Worm (Caenorhabditis elegans) whole organism, early embryonic: ENCODE data around the gene ubc-26.

ENCODE experiments used
- B0310.2 ChIP-seq: sonication (generic microtip); optimal IDR thresholded peaks from 2 replicates; lab custom pipeline; 2016; ENCODE audit warnings: mild to moderate bottlenecking, missing genetic modification characterization, missing compliant biosample characterization
- F13C5.2 ChIP-seq: sonication (generic microtip); optimal IDR thresholded peaks from 2 replicates; lab custom pipeline; 2017; ENCODE audit warnings: mild to moderate bottlenecking, missing genetic modification characterization, inconsistent platforms, missing compliant biosample characterization
- ama-1 ChIP-seq: fragments of 150-350 bp; optimal IDR thresholded peaks from 2 replicates; lab custom pipeline; 2014
- ceh-13 ChIP-seq: fragments of 200-800 bp; sonication (Bioruptor generic); optimal IDR thresholded peaks from 2 replicates; lab custom pipeline; 2018; ENCODE audit warnings: mild to moderate bottlenecking, missing genetic modification characterization, missing compliant biosample characterization
- ceh-36 ChIP-seq: sonication (generic microtip); optimal IDR thresholded peaks from 2 replicates; lab custom pipeline; 2016; ENCODE audit warnings: missing genetic modification characterization, inconsistent platforms, missing compliant biosample characterization
- flt-1 ChIP-seq: fragments of 200-800 bp; sonication (Bioruptor generic); IDR thresholded peaks from 2 replicates; pipeline ENCODE4 v1.3.6; 2022; ENCODE audit warnings: missing genetic modification characterization, missing compliant biosample characterization
- hmbx-1 ChIP-seq: sonication (generic microtip); optimal IDR thresholded peaks from 2 replicates; lab custom pipeline; 2016; ENCODE audit warnings: mild to moderate bottlenecking, missing genetic modification characterization, missing compliant biosample characterization
- hmg-4 ChIP-seq: fragments of 200-800 bp; sonication (Bioruptor generic); optimal IDR thresholded peaks from 2 replicates; lab custom pipeline; 2018; ENCODE audit warnings: mild to moderate bottlenecking, missing genetic modification characterization, missing compliant biosample characterization
- hnd-1 ChIP-seq: sonication (generic microtip); optimal IDR thresholded peaks from 2 replicates; lab custom pipeline; 2016; ENCODE audit warnings: missing genetic modification characterization, missing compliant biosample characterization
- pes-1 ChIP-seq: fragments of 200-800 bp; sonication (Bioruptor generic); IDR thresholded peaks from 2 replicates; pipeline ENCODE4 v1.3.6; 2022; ENCODE audit warnings: missing genetic modification reagents, missing genetic modification characterization, missing compliant biosample characterization
- scrt-1 ChIP-seq: fragments of 200-800 bp; sonication (Bioruptor generic); IDR thresholded peaks from 2 replicates; pipeline ENCODE4 v1.3.6; 2022; ENCODE audit warnings: missing genetic modification characterization, missing compliant biosample characterization
- sea-1 ChIP-seq: fragments of 200-800 bp; sonication (Bioruptor generic); conservative IDR thresholded peaks from 2 replicates; pipeline ENCODE4 v1.3.6; 2022; ENCODE audit warnings: missing genetic modification characterization, missing compliant biosample characterization
- tbx-11 ChIP-seq: fragments of 200-800 bp; sonication (Bioruptor generic); IDR thresholded peaks from 2 replicates; pipeline ENCODE4 v1.3.6; 2022; ENCODE audit warnings: missing genetic modification characterization, missing compliant biosample characterization

ce11 chrII:2901158-2901557, 1.0 kb upstream of the ubc-26 start:
- TF ChIP-seq hnd-1: no peak
- TF ChIP-seq ama-1: no peak
- no peak for TF ChIP-seq pes-1 (GFP tag; lab: Robert Waterston, UW)
- no peak for TF ChIP-seq tbx-11 (GFP tag; lab: Robert Waterston, UW)
- TF ChIP-seq hmg-4: no peak
- TF ChIP-seq ceh-13 (GFP tag; lab: Kevin White, UChicago): no peak
- no peak for TF ChIP-seq flt-1
- no peak for TF ChIP-seq sea-1
- no peak for TF ChIP-seq F13C5.2
- TF ChIP-seq scrt-1 (GFP tag; lab: Robert Waterston, UW): no peak
- TF ChIP-seq B0310.2: no peak
- no peak for TF ChIP-seq hmbx-1 (tag; lab: Kevin White, UChicago)
- TF ChIP-seq ceh-36: no peak
